Fruit fly (Drosophila melanogaster): ENCODE data around the gene CG13282.

Gene CG13282

DNA sequence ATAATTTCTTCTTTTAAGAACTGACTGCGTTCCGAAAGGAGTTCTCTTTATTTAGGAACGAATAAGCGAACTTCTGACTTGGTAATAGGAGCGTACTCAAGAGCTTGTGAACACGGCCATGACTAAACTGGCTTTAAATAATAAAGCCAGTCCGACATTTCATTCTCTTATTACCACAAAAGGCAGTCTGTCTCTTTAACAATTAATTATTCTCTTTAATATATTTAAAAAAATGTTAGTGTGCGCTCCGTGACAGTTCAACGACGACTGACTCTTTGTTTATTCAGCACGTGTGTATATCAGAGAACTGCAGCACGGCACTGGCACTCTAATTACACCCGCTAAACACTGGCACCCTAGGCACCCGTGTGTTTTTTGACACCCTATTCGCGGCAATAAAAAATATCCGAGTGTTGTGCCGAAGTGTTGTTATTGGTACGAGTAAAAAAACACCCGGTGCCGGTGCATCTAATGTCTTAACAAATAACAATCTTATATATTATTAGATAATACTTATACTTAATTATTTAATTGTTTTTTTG is 24.2 kb upstream of the CG13282 start, which contains the start of gene CG31809:
Gene CG31809, minus strand, starts transcription at position 249 of the 542 bp plus-strand sequence.
- TF ChIP-seq chinmo (GFP tag; IDR thresholded peaks at IDR 0.05; ENCODE audit: partially characterized antibody) (0 out of 4 replicates have a peak, but pooled peaks have one; percentile 62), lilli (GFP tag; optimal IDR thresholded peaks at IDR 0.05) (no peak), repo (GFP tag; optimal IDR thresholded peaks at IDR 0.05) (no peak), scrt (GFP tag; optimal IDR thresholded peaks at IDR 0.05) (no peak), D19A (tag; optimal IDR thresholded peaks at IDR 0.05) (peak; percentile 13), Deaf1 (tag; optimal IDR thresholded peaks at IDR 0.05) (peak; percentile 62), Xrp1 (GFP tag; IDR thresholded peaks at IDR 0.05) (peak; percentile 22; the same call in 1 of the 2 replicates), Sin3A (optimal IDR thresholded peaks at IDR 0.05) (no peak), kni (GFP tag; optimal IDR thresholded peaks at IDR 0.05) (peak; percentile 8), her (GFP tag; optimal IDR thresholded peaks at IDR 0.05) (no peak), chif (GFP tag; optimal IDR thresholded peaks at IDR 0.05) (no peak), lab (GFP tag; optimal IDR thresholded peaks at IDR 0.05) (peak; percentile 7), sqz (GFP tag; optimal IDR thresholded peaks at IDR 0.05) (peak; percentile 36), CG10366 (GFP tag; IDR thresholded peaks at IDR 0.05) (peak; percentile 7; the same call in 1 of the 2 replicates), CG6254 (GFP tag; optimal IDR thresholded peaks at IDR 0.05) (peak; percentile 47), NFAT (GFP tag; IDR thresholded peaks at IDR 0.05) (no peak), gsb-n (tag; optimal IDR thresholded peaks at IDR 0.05) (peak; percentile 8), Bdp1 (GFP tag; optimal IDR thresholded peaks at IDR 0.05) (no peak), Dll (GFP tag; IDR thresholded peaks at IDR 0.05; ENCODE audit: partially characterized antibody) (0 out of 4 replicates have a peak, but pooled peaks have one; percentile 23), wek (GFP tag; optimal IDR thresholded peaks at IDR 0.05) (peak; percentile 47), CG10979 (tag; optimal IDR thresholded peaks at IDR 0.05) (no peak), pb (GFP tag; optimal IDR thresholded peaks at IDR 0.05) (no peak), onecut (GFP tag; IDR thresholded peaks at IDR 0.05) (peak; percentile 38; the same call in 1 of the 2 replicates), shn (GFP tag; optimal IDR thresholded peaks at IDR 0.05) (no peak), CG18262 (tag; optimal IDR thresholded peaks at IDR 0.05) (no peak), NC2α (GFP tag; optimal IDR thresholded peaks at IDR 0.05) (no peak), Dip2 (GFP tag; IDR thresholded peaks at IDR 0.05) (no peak), Trl (optimal IDR thresholded peaks at IDR 0.05) (peak in 1 of 2 experiments; percentile 41), Trl (GFP tag; optimal IDR thresholded peaks at IDR 0.05) (no peak), tll (GFP tag; optimal IDR thresholded peaks at IDR 0.05) (no peak), CG18599 (GFP tag; optimal IDR thresholded peaks at IDR 0.05) (no peak), CG2116 (GFP tag; optimal IDR thresholded peaks at IDR 0.05) (no peak), CG17912 (GFP tag; optimal IDR thresholded peaks at IDR 0.05) (no peak), tgo (GFP tag; IDR thresholded peaks at IDR 0.05) (no peak), CG11456 (GFP tag; IDR thresholded peaks at IDR 0.05) (no peak), cwo (GFP tag; optimal IDR thresholded peaks at IDR 0.05) (peak; percentile 67), bcd (GFP tag; optimal IDR thresholded peaks at IDR 0.05) (no peak), Side (GFP tag; optimal IDR thresholded peaks at IDR 0.05) (no peak), CG1792 (GFP tag; optimal IDR thresholded peaks at IDR 0.05) (no peak), MESR4 (GFP tag; optimal IDR thresholded peaks at IDR 0.05) (no peak), exex (tag; optimal IDR thresholded peaks at IDR 0.05) (peak; percentile 18), Sox100B (GFP tag; optimal IDR thresholded peaks at IDR 0.05) (no peak), CG12299 (tag; optimal IDR thresholded peaks at IDR 0.05) (no peak), MTF-1 (GFP tag; optimal IDR thresholded peaks at IDR 0.05; ENCODE audit: borderline replicate concordance) (peak; percentile 13), lmd (GFP tag; IDR thresholded peaks at IDR 0.05) (no peak), al (GFP tag; IDR thresholded peaks at IDR 0.05) (no peak), bab2 (GFP tag; optimal IDR thresholded peaks at IDR 0.05) (no peak), ERR (GFP tag; optimal IDR thresholded peaks at IDR 0.05) (no peak), Lim3 (GFP tag; IDR thresholded peaks at IDR 0.05) (no peak), ash1 (GFP tag; optimal IDR thresholded peaks at IDR 0.05) (no peak), bsh (GFP tag; optimal IDR thresholded peaks at IDR 0.05) (no peak)
